Worm (Caenorhabditis elegans) whole organism, midembryonic: ENCODE results near the gene rml-1.
"Not testable (repeated sequence)": the region's sequence is repeated elsewhere in the genome, so short reads cannot be mapped to it uniquely, and the experiment has no call there.

Experiments used
- cog-1 ChIP-seq: sonication (generic microtip); optimal IDR thresholded peaks from 2 replicates; lab custom pipeline; 2016; ENCODE audit warnings: missing genetic modification characterization, missing compliant biosample characterization
- flt-1 ChIP-seq: fragments of 200-800 bp; sonication (Bioruptor generic); IDR thresholded peaks from 2 replicates; pipeline ENCODE4 v1.3.6; 2022; ENCODE audit warnings: missing genetic modification characterization, missing compliant biosample characterization
- klf-2 ChIP-seq: fragments of 200-800 bp; sonication (Bioruptor generic); conservative IDR thresholded peaks from 2 replicates; pipeline ENCODE4 v1.3.6; 2022; ENCODE audit warnings: missing genetic modification reagents, missing genetic modification characterization, missing compliant biosample characterization
- med-1 ChIP-seq: sonication (generic microtip); optimal IDR thresholded peaks from 2 replicates; lab custom pipeline; 2017; ENCODE audit warnings: missing genetic modification characterization, mild to moderate bottlenecking, missing compliant biosample characterization, antibody characterized with exemption, missing genetic modification reagents; ENCODE audit not compliant: insufficient read depth
- ref-1 ChIP-seq: fragments of 200-800 bp; sonication (Bioruptor generic); conservative IDR thresholded peaks from 2 replicates; pipeline ENCODE4 v1.3.6; 2022; ENCODE audit warnings: missing genetic modification reagents, missing genetic modification characterization, missing compliant biosample characterization
- tab-1 ChIP-seq: fragments of 200-800 bp; sonication (Bioruptor generic); IDR thresholded peaks from 2 replicates; pipeline ENCODE4 v1.3.6; 2022; ENCODE audit warnings: missing genetic modification characterization, missing compliant biosample characterization
- ztf-29 ChIP-seq: fragments of 200-800 bp; sonication (Bioruptor generic); IDR thresholded peaks from 2 replicates; pipeline ENCODE4 v1.3.6; 2022; ENCODE audit warnings: missing genetic modification reagents, missing genetic modification characterization, missing compliant biosample characterization

DNA sequence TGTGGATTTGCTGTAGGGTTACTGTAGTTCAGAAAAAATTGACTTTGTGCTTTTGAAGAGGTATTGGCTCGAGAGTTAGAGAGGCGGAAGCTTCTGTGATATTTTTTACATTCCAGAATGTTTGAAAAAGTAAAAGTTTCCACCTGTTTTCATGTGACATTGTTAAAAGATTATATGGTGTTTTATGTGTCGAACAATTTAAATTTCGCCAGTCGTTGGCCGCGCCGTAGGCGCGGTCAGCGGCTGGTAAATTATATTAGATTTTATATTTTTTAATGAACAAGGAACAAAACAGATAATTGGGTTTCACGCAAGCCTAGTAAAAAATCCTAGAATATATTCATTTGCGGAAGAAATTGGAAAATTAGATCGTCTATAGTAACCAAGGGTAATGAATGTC lies 16.7 kb downstream of the rml-1 start, which contains the start of gene mlc-7:
- TF ChIP-seq klf-2 (GFP tag; lab: Robert Waterston, UW); flt-1; med-1 (GFP tag; lab: Kevin White, UChicago); ref-1; ztf-29 (GFP tag; lab: Robert Waterston, UW); tab-1 (GFP tag; lab: Robert Waterston, UW); cog-1 (tag; lab: Kevin White, UChicago): not testable (repeated sequence)
